Worm (Caenorhabditis elegans) whole organism, L4/young adult: ENCODE results near the gene F17C11.6.

Source experiments
- W03F9.2 ChIP-seq: fragments of 150-350 bp; optimal IDR thresholded peaks from 2 replicates; lab custom pipeline; 2014; ENCODE audit warnings: missing biosample characterization, missing genetic modification characterization
- dao-5 ChIP-seq: sonication (generic microtip); optimal IDR thresholded peaks from 2 replicates; lab custom pipeline; 2016; ENCODE audit warnings: missing genotype, missing genetic modification characterization, moderate library complexity, missing compliant biosample characterization
- him-1 ChIP-seq: sonication (generic microtip); optimal IDR thresholded peaks from 2 replicates; lab custom pipeline; 2016; ENCODE audit warnings: missing genotype, missing genetic modification reagents, missing genetic modification characterization, missing compliant biosample characterization

ce11 chrV:10954832-10955231, at the start of gene F17C11.6:
- TF ChIP-seq him-1 (tag; lab: Kevin White, UChicago): no peak
- no peak for TF ChIP-seq dao-5 (tag; lab: Kevin White, UChicago)
- no peak for TF ChIP-seq W03F9.2 (tag; lab: Kevin White, UChicago)
